Worm (Caenorhabditis elegans) whole organism, young adult: ENCODE results near the gene skr-13.
A peak's percentile ranks its signal among the peaks of the same experiment; 100 is the strongest.

Source experiments
- B0019.2 ChIP-seq: fragments of 200-800 bp; sonication (Bioruptor generic); conservative IDR thresholded peaks from 2 replicates; pipeline ENCODE4 v1.3.6; 2022; ENCODE audit warnings: missing genetic modification reagents, missing genetic modification characterization, missing compliant biosample characterization
- F39B2.1 ChIP-seq: fragments of 200-800 bp; sonication (Bioruptor generic); IDR thresholded peaks from 2 replicates; pipeline ENCODE4 v1.3.6; 2022; ENCODE audit warnings: missing genetic modification reagents, missing genetic modification characterization, missing compliant biosample characterization
- F55B11.4 ChIP-seq: sonication (generic microtip); optimal IDR thresholded peaks from 2 replicates; lab custom pipeline; 2016; ENCODE audit warnings: missing compliant biosample characterization, missing genetic modification characterization, borderline replicate concordance; ENCODE audit not compliant: insufficient read depth
- K12H6.12 ChIP-seq: fragments of 200-800 bp; sonication (Bioruptor generic); optimal IDR thresholded peaks from 2 replicates; lab custom pipeline; 2018; ENCODE audit warnings: mild to moderate bottlenecking, missing genetic modification characterization, missing compliant biosample characterization
- T07F8.4 ChIP-seq: sonication (generic microtip); optimal IDR thresholded peaks from 2 replicates; lab custom pipeline; 2016; ENCODE audit warnings: mild to moderate bottlenecking, missing genetic modification characterization, moderate library complexity, missing compliant biosample characterization
- Y56A3A.18 ChIP-seq: fragments of 200-800 bp; sonication (Bioruptor generic); IDR thresholded peaks from 2 replicates; pipeline ENCODE4 v1.3.6; 2022; ENCODE audit warnings: missing genetic modification reagents, missing genetic modification characterization, missing compliant biosample characterization
- ama-1 ChIP-seq, 3 experiments: fragments of 150-350 bp in 1 of 3; sonication (generic microtip) in 2 of 3; optimal IDR thresholded peaks; 2 replicates each; lab custom pipeline; 2014 to 2018; ENCODE audit warnings: missing biosample characterization in 2 of 3, missing genetic modification characterization in 2 of 3, missing genetic modification reagents in 2 of 3
- athp-1 ChIP-seq: sonication (generic microtip); optimal IDR thresholded peaks from 2 replicates; lab custom pipeline; 2017; ENCODE audit warnings: mild to moderate bottlenecking, missing genetic modification characterization, missing compliant biosample characterization
- attf-3 ChIP-seq: fragments of 200-800 bp; sonication (Bioruptor generic); conservative IDR thresholded peaks from 2 replicates; pipeline ENCODE4 v1.3.6; 2022; ENCODE audit warnings: missing genetic modification reagents, missing genetic modification characterization, missing compliant biosample characterization
- bed-1 ChIP-seq: fragments of 200-800 bp; sonication (Bioruptor generic); IDR thresholded peaks from 2 replicates; pipeline ENCODE4 v1.3.6; 2022; ENCODE audit warnings: missing genetic modification reagents, missing genetic modification characterization, missing compliant biosample characterization
- ceh-91 ChIP-seq: fragments of 200-800 bp; sonication (Bioruptor generic); IDR thresholded peaks from 2 replicates; pipeline ENCODE4 v1.3.6; 2022; ENCODE audit warnings: missing genetic modification reagents, missing genetic modification characterization, missing compliant biosample characterization
- dpff-1 ChIP-seq: sonication (generic microtip); optimal IDR thresholded peaks from 2 replicates; lab custom pipeline; 2017; ENCODE audit warnings: mild to moderate bottlenecking, missing genetic modification characterization, missing compliant biosample characterization
- efl-1 ChIP-seq: fragments of 150-350 bp; optimal IDR thresholded peaks from 2 replicates; lab custom pipeline; 2014; ENCODE audit warnings: missing biosample characterization, missing genetic modification reagents, missing genetic modification characterization
- fkh-3 ChIP-seq: sonication (generic microtip); optimal IDR thresholded peaks from 2 replicates; lab custom pipeline; 2016; ENCODE audit warnings: mild to moderate bottlenecking, missing genetic modification characterization, missing compliant biosample characterization
- hrde-1 ChIP-seq: sonication (generic microtip); optimal IDR thresholded peaks from 2 replicates; lab custom pipeline; 2016; ENCODE audit warnings: missing genetic modification characterization, mild to moderate bottlenecking, missing compliant biosample characterization, moderate library complexity, missing genotype, missing genetic modification reagents, borderline replicate concordance
- hsf-1 ChIP-seq: fragments of 200-800 bp; sonication (Bioruptor generic); IDR thresholded peaks from 2 replicates; pipeline ENCODE4 v1.3.6; 2022; ENCODE audit warnings: missing genetic modification reagents, missing genetic modification characterization, missing compliant biosample characterization
- lag-1 ChIP-seq: fragments of 200-800 bp; sonication (Bioruptor generic); IDR thresholded peaks from 2 replicates; pipeline ENCODE4 v1.3.6; 2022; ENCODE audit warnings: missing genetic modification reagents, missing genetic modification characterization, missing compliant biosample characterization
- let-526 ChIP-seq: fragments of 200-800 bp; sonication (Bioruptor generic); IDR thresholded peaks from 2 replicates; pipeline ENCODE4 v1.3.6; 2022; ENCODE audit warnings: missing genetic modification reagents, missing genetic modification characterization, missing compliant biosample characterization
- lin-54 ChIP-seq: fragments of 200-800 bp; sonication (Bioruptor generic); optimal IDR thresholded peaks from 2 replicates; lab custom pipeline; 2018; ENCODE audit warnings: mild to moderate bottlenecking, missing genetic modification characterization, missing compliant biosample characterization
- madf-3 ChIP-seq: fragments of 200-800 bp; sonication (Bioruptor generic); IDR thresholded peaks from 2 replicates; pipeline ENCODE4 v1.3.6; 2022; ENCODE audit warnings: missing genetic modification reagents, missing genetic modification characterization, missing compliant biosample characterization
- madf-6 ChIP-seq: fragments of 200-800 bp; sonication (Bioruptor generic); IDR thresholded peaks from 2 replicates; pipeline ENCODE4 v1.3.6; 2022; ENCODE audit warnings: missing genetic modification reagents, missing genetic modification characterization, missing compliant biosample characterization
- mel-28 ChIP-seq: sonication (generic microtip); optimal IDR thresholded peaks from 2 replicates; lab custom pipeline; 2016; ENCODE audit warnings: borderline replicate concordance, mild to moderate bottlenecking, missing genetic modification characterization, missing compliant biosample characterization
- nhr-179 ChIP-seq: sonication (generic microtip); optimal IDR thresholded peaks from 2 replicates; lab custom pipeline; 2016; ENCODE audit warnings: mild to moderate bottlenecking, missing genetic modification characterization, missing compliant biosample characterization
- nhr-27 ChIP-seq: fragments of 200-800 bp; sonication (Bioruptor generic); optimal IDR thresholded peaks from 2 replicates; lab custom pipeline; 2018; ENCODE audit warnings: mild to moderate bottlenecking, missing genetic modification characterization, moderate library complexity, missing compliant biosample characterization
- nhr-90 ChIP-seq: sonication (generic microtip); optimal IDR thresholded peaks from 2 replicates; lab custom pipeline; 2016; ENCODE audit warnings: missing genotype, mild to moderate bottlenecking, missing genetic modification characterization, missing compliant biosample characterization
- rpc-1 ChIP-seq, 2 experiments: fragments of 150-350 bp in 1 of 2; sonication (generic microtip) in 1 of 2; optimal IDR thresholded peaks; 2 replicates each; lab custom pipeline; 2014 to 2018; ENCODE audit warnings: missing biosample characterization in 1 of 2, missing genetic modification characterization in 1 of 2, missing genetic modification reagents in 1 of 2, missing genotype in 1 of 2
- sdz-38 ChIP-seq: sonication (generic microtip); optimal IDR thresholded peaks from 2 replicates; lab custom pipeline; 2016; ENCODE audit warnings: missing genotype, missing genetic modification characterization, missing compliant biosample characterization
- sea-2 ChIP-seq: fragments of 200-800 bp; sonication (Bioruptor generic); IDR thresholded peaks from 2 replicates; pipeline ENCODE4 v1.3.6; 2022; ENCODE audit warnings: missing genetic modification characterization, missing compliant biosample characterization
- snpc-1.1 ChIP-seq: sonication (generic microtip); optimal IDR thresholded peaks from 2 replicates; lab custom pipeline; 2017; ENCODE audit warnings: missing genetic modification characterization, mild to moderate bottlenecking, missing compliant biosample characterization, antibody characterized with exemption, moderate library complexity, missing genotype, missing genetic modification reagents; ENCODE audit not compliant: insufficient read depth
- snpc-4 ChIP-seq, 5 experiments: fragments of 150-350 bp in 1 of 5; sonication (generic microtip) in 4 of 5; optimal IDR thresholded peaks; 2 replicates each; lab custom pipeline; 2014 to 2018; ENCODE audit warnings: missing genetic modification characterization in 5 of 5, missing biosample characterization in 3 of 5, antibody characterized with exemption in 2 of 5, mild to moderate bottlenecking in 2 of 5, missing compliant biosample characterization in 2 of 5, missing genotype in 2 of 5, moderate library complexity in 2 of 5, missing genetic modification reagents in 1 of 5
- tbp1 ChIP-seq: fragments of 200-800 bp; sonication (Bioruptor generic); optimal IDR thresholded peaks from 2 replicates; lab custom pipeline; 2018; ENCODE audit warnings: mild to moderate bottlenecking, missing genetic modification characterization, missing compliant biosample characterization
- zim-3 ChIP-seq: sonication (generic microtip); optimal IDR thresholded peaks from 2 replicates; lab custom pipeline; 2017; ENCODE audit warnings: mild to moderate bottlenecking, missing genetic modification characterization, moderate library complexity, missing compliant biosample characterization
- ztf-18 ChIP-seq: sonication (generic microtip); optimal IDR thresholded peaks from 2 replicates; lab custom pipeline; 2016; ENCODE audit warnings: missing genotype, mild to moderate bottlenecking, missing genetic modification characterization, missing compliant biosample characterization

skr-13 gene

ce11 chrIV:17199706-17200105, 37.3 kb upstream of the skr-13 start:
- no peak for TF ChIP-seq lag-1 (GFP tag; lab: Robert Waterston, UW)
- no peak for TF ChIP-seq snpc-4 (GFP tag; optimal IDR thresholded peaks at IDR 0.05; lab: Kevin White, UChicago)
- no peak for TF ChIP-seq snpc-4 (tag; optimal IDR thresholded peaks at IDR 0.05; lab: Kevin White, UChicago)
- TF ChIP-seq hrde-1 (tag; lab: Kevin White, UChicago) = no peak
- TF ChIP-seq Y56A3A.18 (GFP tag; lab: Robert Waterston, UW) = no peak
- no peak for TF ChIP-seq ceh-91 (GFP tag; lab: Robert Waterston, UW)
- no peak for TF ChIP-seq madf-3
- TF ChIP-seq lin-54 (GFP tag; lab: Kevin White, UChicago) = no peak
- no peak for TF ChIP-seq fkh-3 (tag; lab: Kevin White, UChicago)
- TF ChIP-seq let-526 (GFP tag; lab: Robert Waterston, UW) = no peak
- no peak for TF ChIP-seq rpc-1 (optimal IDR thresholded peaks at IDR 0.05; lab: Kevin White, UChicago)
- no peak for TF ChIP-seq rpc-1 (tag; optimal IDR thresholded peaks at IDR 0.05; lab: Kevin White, UChicago)
- no peak for TF ChIP-seq B0019.2 (GFP tag; lab: Robert Waterston, UW)
- TF ChIP-seq sdz-38 (tag; lab: Kevin White, UChicago) = no peak
- no peak for TF ChIP-seq F55B11.4 (tag; lab: Kevin White, UChicago)
- no peak for TF ChIP-seq madf-6 (GFP tag; lab: Robert Waterston, UW)
- TF ChIP-seq nhr-179 (tag; lab: Kevin White, UChicago) = no peak
- TF ChIP-seq attf-3 (GFP tag; lab: Robert Waterston, UW) = no peak
- TF ChIP-seq hsf-1 (GFP tag; lab: Robert Waterston, UW) = no peak
- TF ChIP-seq F39B2.1 (GFP tag; lab: Robert Waterston, UW) = no peak
- no peak for TF ChIP-seq zim-3 (tag; lab: Kevin White, UChicago)
- no peak for TF ChIP-seq bed-1

ce11 chrIV:17193491-17193890, 31.1 kb upstream of the skr-13 start:
- no peak for TF ChIP-seq ztf-18 (tag; lab: Kevin White, UChicago)
- TF ChIP-seq dpff-1 = no peak
- no peak for TF ChIP-seq snpc-4 (GFP tag; optimal IDR thresholded peaks at IDR 0.05; lab: Kevin White, UChicago)
- peak in 2 of 4 experiments; percentile 51 to 62 for TF ChIP-seq snpc-4 (tag; optimal IDR thresholded peaks at IDR 0.05; lab: Kevin White, UChicago)

ce11 chrIV:17191791-17192190, 29.4 kb upstream of the skr-13 start, which contains the start of gene flp-17:
Gene flp-17, minus strand, starts transcription at chrIV:17191891.
- TF ChIP-seq nhr-179 (tag; lab: Kevin White, UChicago) (no peak), nhr-90 (tag; lab: Kevin White, UChicago) (no peak), ama-1 (optimal IDR thresholded peaks at IDR 0.05; lab: Kevin White, UChicago) (no peak), ama-1 (GFP tag; optimal IDR thresholded peaks at IDR 0.05; lab: Kevin White, UChicago) (no peak)

- TF ChIP-seq tbp1 (GFP tag; lab: Kevin White, UChicago) = peak; percentile 59
- TF ChIP-seq snpc-1.1 (tag; lab: Kevin White, UChicago) = no peak
- peak; percentile 26 for TF ChIP-seq rpc-1 (optimal IDR thresholded peaks at IDR 0.05; lab: Kevin White, UChicago)
- TF ChIP-seq rpc-1 (tag; optimal IDR thresholded peaks at IDR 0.05; lab: Kevin White, UChicago) = peak; percentile 63
- no peak for TF ChIP-seq snpc-4 (GFP tag; optimal IDR thresholded peaks at IDR 0.05; lab: Kevin White, UChicago)
- TF ChIP-seq snpc-4 (tag; optimal IDR thresholded peaks at IDR 0.05; lab: Kevin White, UChicago) = peak in 3 of 4 experiments; percentile 49 to 69 (median 67)
Observed at ce11 chrIV:17189193-17189592, 26.8 kb upstream of the skr-13 start.

- TF ChIP-seq lin-54 (GFP tag; lab: Kevin White, UChicago) (no peak), efl-1 (GFP tag; lab: Kevin White, UChicago) (no peak), nhr-27 (tag; lab: Kevin White, UChicago) (no peak), K12H6.12 (no peak), mel-28 (tag; lab: Kevin White, UChicago) (no peak), sea-2 (no peak), T07F8.4 (no peak), athp-1 (no peak), madf-3 (no peak)
- TF ChIP-seq, all 124 proteins: peak for 0
Observed at ce11 chrIV:17183629-17184028, 21.2 kb upstream of the skr-13 start, which contains the start of gene col-138. Gene col-138, minus strand, starts transcription at chrIV:17183729.
